Worm (Caenorhabditis elegans): ENCODE measurements around the gene cyp-13A10.

DNA sequence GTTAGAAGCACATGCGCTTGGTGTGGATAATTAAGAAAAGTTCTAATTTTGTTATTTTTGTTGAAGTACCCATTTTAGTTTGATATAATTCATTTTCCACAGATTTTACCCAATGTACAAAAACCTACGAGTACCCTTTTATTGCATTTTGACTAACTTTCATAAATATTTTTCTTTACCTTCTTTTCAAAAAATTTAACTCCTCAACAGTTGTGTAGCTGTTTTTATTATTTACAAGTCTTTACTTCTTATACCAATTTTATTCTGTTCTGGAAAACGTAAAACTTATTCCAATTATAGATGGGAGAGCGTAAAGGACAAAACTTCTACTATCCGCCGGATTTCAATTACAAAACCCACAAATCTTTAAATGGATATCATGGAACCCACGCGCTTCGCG lies 13.5 kb downstream of the cyp-13A10 start, which contains the start of gene ZK1307.9:
- no peak for TF ChIP-seq Y53G8AR.9 (GFP tag; conservative IDR thresholded peaks at IDR 0.05)
- no peak for TF ChIP-seq sea-2 (GFP tag; IDR thresholded peaks at IDR 0.05)
- no peak for TF ChIP-seq mes-4 (tag; optimal IDR thresholded peaks at IDR 0.05)
- TF ChIP-seq efl-1 (GFP tag; optimal IDR thresholded peaks at IDR 0.05): no peak
- TF ChIP-seq lir-1 (GFP tag; conservative IDR thresholded peaks at IDR 0.05): no peak
- no peak for TF ChIP-seq snpc-1.3 (tag; optimal IDR thresholded peaks at IDR 0.05; ENCODE audit: insufficient read depth)

All from whole organism, young adult.